Worm (Caenorhabditis elegans) whole organism, mixed stage, embryonic: Measurements from ENCODE around the gene ins-20.
A peak's percentile ranks its signal among the peaks of the same experiment; 100 is the strongest.

Experiments
- M03D4.4 ChIP-seq: sonication (generic microtip); optimal IDR thresholded peaks from 2 replicates; lab custom pipeline; 2017; ENCODE audit warnings: mild to moderate bottlenecking, missing genetic modification characterization, missing compliant biosample characterization
- bed-3 ChIP-seq: fragments of 200-800 bp; sonication (Bioruptor generic); optimal IDR thresholded peaks from 3 replicates; lab custom pipeline; 2018; ENCODE audit warnings: mild to moderate bottlenecking, missing genetic modification characterization, moderate library complexity, missing compliant biosample characterization
- ceh-39 ChIP-seq: fragments of 150-350 bp; optimal IDR thresholded peaks from 2 replicates; lab custom pipeline; 2014; ENCODE audit warnings: missing biosample characterization, missing genetic modification characterization
- ceh-43 ChIP-seq: fragments of 200-800 bp; sonication (Bioruptor generic); optimal IDR thresholded peaks from 2 replicates; lab custom pipeline; 2018; ENCODE audit warnings: mild to moderate bottlenecking, missing genetic modification characterization, moderate library complexity, missing compliant biosample characterization
- ceh-83 ChIP-seq: fragments of 200-800 bp; sonication (Bioruptor generic); optimal IDR thresholded peaks from 2 replicates; lab custom pipeline; 2018; ENCODE audit warnings: mild to moderate bottlenecking, missing genetic modification characterization, missing compliant biosample characterization
- ces-1 ChIP-seq: fragments of 150-350 bp; optimal IDR thresholded peaks from 2 replicates; lab custom pipeline; 2014; ENCODE audit warnings: missing biosample characterization, missing genetic modification reagents, missing genetic modification characterization
- cnd-1 ChIP-seq: fragments of 200-800 bp; sonication (Bioruptor generic); optimal IDR thresholded peaks from 2 replicates; lab custom pipeline; 2018; ENCODE audit warnings: mild to moderate bottlenecking, missing genetic modification characterization, missing compliant biosample characterization
- drap-1 ChIP-seq: fragments of 200-800 bp; sonication (Bioruptor generic); optimal IDR thresholded peaks from 3 replicates; lab custom pipeline; 2018; ENCODE audit warnings: mild to moderate bottlenecking, missing genetic modification characterization, missing compliant biosample characterization
- elt-1 ChIP-seq: sonication (generic microtip); optimal IDR thresholded peaks from 2 replicates; lab custom pipeline; 2017; ENCODE audit warnings: missing genetic modification characterization, mild to moderate bottlenecking, missing compliant biosample characterization, antibody characterized with exemption, moderate library complexity, borderline replicate concordance; ENCODE audit not compliant: insufficient read depth
- elt-3 ChIP-seq: fragments of 150-350 bp; optimal IDR thresholded peaks from 2 replicates; lab custom pipeline; 2014; ENCODE audit warnings: missing biosample characterization, missing genetic modification characterization
- flh-1 ChIP-seq: fragments of 200-800 bp; sonication (Bioruptor generic); optimal IDR thresholded peaks from 2 replicates; lab custom pipeline; 2018; ENCODE audit warnings: mild to moderate bottlenecking, missing genetic modification characterization, moderate library complexity, missing compliant biosample characterization
- ham-2 ChIP-seq: fragments of 200-800 bp; sonication (Bioruptor generic); optimal IDR thresholded peaks from 2 replicates; lab custom pipeline; 2018; ENCODE audit warnings: mild to moderate bottlenecking, missing genetic modification characterization, missing compliant biosample characterization
- lin-13 ChIP-seq: fragments of 150-350 bp; optimal IDR thresholded peaks from 2 replicates; lab custom pipeline; 2014; ENCODE audit warnings: missing biosample characterization, missing genetic modification characterization
- lin-32 ChIP-seq: fragments of 200-800 bp; sonication (Bioruptor generic); optimal IDR thresholded peaks from 2 replicates; lab custom pipeline; 2018; ENCODE audit warnings: mild to moderate bottlenecking, missing genetic modification characterization, missing compliant biosample characterization
- lsy-2 ChIP-seq: fragments of 150-350 bp; optimal IDR thresholded peaks from 2 replicates; lab custom pipeline; 2014; ENCODE audit warnings: missing biosample characterization, missing genetic modification characterization
- mab-5 ChIP-seq: fragments of 150-350 bp; optimal IDR thresholded peaks from 2 replicates; lab custom pipeline; 2014; ENCODE audit warnings: missing biosample characterization, missing genetic modification characterization
- mep-1 ChIP-seq: fragments of 150-350 bp; optimal IDR thresholded peaks from 2 replicates; lab custom pipeline; 2017; ENCODE audit warnings: missing biosample characterization, missing genetic modification reagents, missing genetic modification characterization, inconsistent platforms
- mls-2 ChIP-seq: sonication (generic microtip); optimal IDR thresholded peaks from 2 replicates; lab custom pipeline; 2016; ENCODE audit warnings: mild to moderate bottlenecking, missing genetic modification characterization, moderate library complexity, missing compliant biosample characterization
- nhr-12 ChIP-seq: fragments of 150-350 bp; optimal IDR thresholded peaks from 2 replicates; lab custom pipeline; 2014; ENCODE audit warnings: missing biosample characterization, missing genetic modification characterization
- nhr-2 ChIP-seq: fragments of 150-350 bp; optimal IDR thresholded peaks from 2 replicates; lab custom pipeline; 2014; ENCODE audit warnings: missing biosample characterization, missing genetic modification characterization
- nhr-237 ChIP-seq: fragments of 150-350 bp; optimal IDR thresholded peaks from 2 replicates; lab custom pipeline; 2014; ENCODE audit warnings: missing biosample characterization, missing genetic modification characterization
- nhr-28 ChIP-seq: fragments of 150-350 bp; optimal IDR thresholded peaks from 2 replicates; lab custom pipeline; 2014; ENCODE audit warnings: missing biosample characterization, missing genetic modification characterization
- nhr-76 ChIP-seq: sonication (generic microtip); optimal IDR thresholded peaks from 2 replicates; lab custom pipeline; 2017; ENCODE audit warnings: missing biosample characterization, missing genetic modification characterization
- pha-4 ChIP-seq: fragments of 150-350 bp; optimal IDR thresholded peaks from 2 replicates; lab custom pipeline; 2018; ENCODE audit warnings: missing biosample characterization, missing genetic modification reagents, missing genetic modification characterization
- snpc-4 ChIP-seq: fragments of 150-350 bp; optimal IDR thresholded peaks from 2 replicates; lab custom pipeline; 2014; ENCODE audit warnings: missing biosample characterization, missing genetic modification characterization
- sptf-1 ChIP-seq: sonication (generic microtip); optimal IDR thresholded peaks from 2 replicates; lab custom pipeline; 2017; ENCODE audit warnings: mild to moderate bottlenecking, missing genetic modification characterization, moderate library complexity, missing compliant biosample characterization
- tbx-8 ChIP-seq: fragments of 200-800 bp; sonication (Bioruptor generic); optimal IDR thresholded peaks from 2 replicates; lab custom pipeline; 2018; ENCODE audit warnings: mild to moderate bottlenecking, missing genetic modification characterization, moderate library complexity, missing compliant biosample characterization
- unc-120 ChIP-seq: sonication (generic microtip); optimal IDR thresholded peaks from 2 replicates; lab custom pipeline; 2017; ENCODE audit warnings: missing genetic modification characterization, missing compliant biosample characterization; ENCODE audit not compliant: poor library complexity, severe bottlenecking
- unc-39 ChIP-seq: fragments of 150-350 bp; optimal IDR thresholded peaks from 2 replicates; lab custom pipeline; 2014; ENCODE audit warnings: missing biosample characterization, missing genetic modification characterization
- unc-62 ChIP-seq: fragments of 150-350 bp; optimal IDR thresholded peaks from 2 replicates; lab custom pipeline; 2014; ENCODE audit warnings: missing biosample characterization, missing genetic modification reagents, missing genetic modification characterization
- zip-8 ChIP-seq: fragments of 150-350 bp; optimal IDR thresholded peaks from 2 replicates; lab custom pipeline; 2014; ENCODE audit warnings: missing biosample characterization, missing genetic modification characterization
- ztf-11 ChIP-seq: fragments of 150-350 bp; optimal IDR thresholded peaks from 2 replicates; lab custom pipeline; 2014; ENCODE audit warnings: missing biosample characterization, missing genetic modification characterization

Gene ins-20

ce11 chrII:6043166-6043565 is 32.5 kb downstream of the ins-20 start, which contains the start of gene R12C12.10:
R12C12.10 (minus strand) TSS chrII:6043266.
- no peak for TF ChIP-seq ham-2 (GFP tag; lab: Kevin White, UChicago)
- no peak for TF ChIP-seq nhr-237
- no peak for TF ChIP-seq unc-62
- no peak for TF ChIP-seq ceh-39 (tag; lab: Kevin White, UChicago)
- no peak for TF ChIP-seq nhr-28 (tag; lab: Kevin White, UChicago)
- no peak for TF ChIP-seq ceh-83 (GFP tag; lab: Kevin White, UChicago)
- no peak for TF ChIP-seq nhr-2 (tag; lab: Kevin White, UChicago)
- TF ChIP-seq cnd-1 (tag; lab: Kevin White, UChicago): no peak
- TF ChIP-seq ceh-43: no peak
- no peak for TF ChIP-seq unc-120 (tag; lab: Kevin White, UChicago)
- no peak for TF ChIP-seq snpc-4 (tag; lab: Kevin White, UChicago)
- TF ChIP-seq ztf-11 (tag; lab: Kevin White, UChicago): no peak
- TF ChIP-seq tbx-8 (GFP tag; lab: Kevin White, UChicago): no peak
- TF ChIP-seq lsy-2: no peak
- TF ChIP-seq lin-13: no peak
- no peak for TF ChIP-seq M03D4.4 (tag; lab: Kevin White, UChicago)

- TF ChIP-seq flh-1 (no peak), cnd-1 (tag; lab: Kevin White, UChicago) (no peak), unc-39 (tag; lab: Kevin White, UChicago) (no peak), ham-2 (GFP tag; lab: Kevin White, UChicago) (no peak), sptf-1 (no peak), M03D4.4 (tag; lab: Kevin White, UChicago) (no peak), lin-13 (no peak), ces-1 (GFP tag; lab: Kevin White, UChicago) (no peak), ceh-83 (GFP tag; lab: Kevin White, UChicago) (no peak), nhr-76 (tag; lab: Kevin White, UChicago) (no peak), mab-5 (no peak), mep-1 (tag; lab: Kevin White, UChicago) (no peak), elt-3 (no peak), nhr-237 (no peak), bed-3 (GFP tag; lab: Kevin White, UChicago) (no peak), lin-32 (GFP tag; lab: Kevin White, UChicago) (no peak)
Measured at ce11 chrII:6045048-6045447, 34.4 kb downstream of the ins-20 start, which contains the start of gene R12C12.5. R12C12.5 (minus strand) TSS chrII:6045148.

ce11 chrII:6046023-6046631 is 35.5 kb downstream of the ins-20 start:
- no peak for TF ChIP-seq lin-32 (GFP tag; lab: Kevin White, UChicago)
- no peak for TF ChIP-seq nhr-12 (tag; lab: Kevin White, UChicago)
- TF ChIP-seq ceh-83 (GFP tag; lab: Kevin White, UChicago): no peak
- TF ChIP-seq unc-120 (tag; lab: Kevin White, UChicago): no peak
- TF ChIP-seq ces-1 (GFP tag; lab: Kevin White, UChicago): peak; percentile 7
- no peak for TF ChIP-seq unc-39 (tag; lab: Kevin White, UChicago)

- TF ChIP-seq ceh-43 (peak; percentile 22), zip-8 (tag; lab: Kevin White, UChicago) (no peak), nhr-237 (peak; percentile 46), tbx-8 (GFP tag; lab: Kevin White, UChicago) (no peak), cnd-1 (tag; lab: Kevin White, UChicago) (peak; percentile 3), mep-1 (tag; lab: Kevin White, UChicago) (peak; percentile 74), elt-3 (no peak), M03D4.4 (tag; lab: Kevin White, UChicago) (peak; percentile 67), lin-13 (peak; percentile 78), ces-1 (GFP tag; lab: Kevin White, UChicago) (peak; percentile 41), pha-4 (peak; percentile 38), lsy-2 (peak; percentile 67), unc-62 (no peak), sptf-1 (peak; percentile 62), mls-2 (tag; lab: Kevin White, UChicago) (peak; percentile 47)
Measured at ce11 chrII:6047639-6048159, 37.1 kb downstream of the ins-20 start, which contains the start of the genes R12C12.6 and ran-5. R12C12.6 (minus strand) TSS chrII:6047867. ran-5 (plus strand) TSS chrII:6048109.

DNA sequence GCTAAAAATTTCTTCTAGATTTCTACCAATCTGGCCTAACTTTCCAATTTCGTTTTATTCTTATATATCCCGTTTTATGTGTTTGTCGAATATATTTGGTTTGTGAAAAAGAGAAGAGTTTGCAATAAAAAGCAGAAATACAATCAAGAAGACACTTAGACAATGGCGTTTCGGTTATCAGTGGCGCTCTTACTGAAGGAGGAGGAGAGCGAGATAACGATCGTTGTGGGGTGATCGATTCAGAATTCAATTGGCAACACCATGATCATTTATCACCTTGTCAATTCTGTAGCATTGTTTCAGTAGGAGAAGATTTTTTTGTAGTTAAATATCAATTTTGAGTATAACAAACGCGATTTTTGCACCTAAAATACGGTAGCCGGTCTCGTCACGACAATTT is 38.9 kb downstream of the ins-20 start:
- no peak for TF ChIP-seq nhr-12 (tag; lab: Kevin White, UChicago)
- TF ChIP-seq mep-1 (tag; lab: Kevin White, UChicago): no peak
- TF ChIP-seq M03D4.4 (tag; lab: Kevin White, UChicago): no peak
- no peak for TF ChIP-seq elt-1 (tag; lab: Kevin White, UChicago)
- no peak for TF ChIP-seq nhr-237
- no peak for TF ChIP-seq elt-3
- no peak for TF ChIP-seq zip-8 (tag; lab: Kevin White, UChicago)
- TF ChIP-seq ham-2 (GFP tag; lab: Kevin White, UChicago): no peak
- TF ChIP-seq ces-1 (GFP tag; lab: Kevin White, UChicago): no peak
- TF ChIP-seq nhr-76 (tag; lab: Kevin White, UChicago): no peak
- TF ChIP-seq drap-1: no peak
- no peak for TF ChIP-seq mab-5
- no peak for TF ChIP-seq flh-1
- TF ChIP-seq, all 35 proteins: peak for 0
